Worm (Caenorhabditis elegans) whole organism, L3 larva: ENCODE measurements around the gene ZK666.4.

Experiments used
- R02D3.7 ChIP-seq: fragments of 150-350 bp; optimal IDR thresholded peaks from 2 replicates; lab custom pipeline; 2014; ENCODE audit warnings: missing biosample characterization, missing genetic modification characterization
- ZK546.5 ChIP-seq: sonication (generic microtip); optimal IDR thresholded peaks from 2 replicates; lab custom pipeline; 2017; ENCODE audit warnings: missing biosample characterization, missing genetic modification characterization
- ama-1 ChIP-seq: fragments of 150-350 bp; optimal IDR thresholded peaks from 2 replicates; lab custom pipeline; 2018
- ceh-28 ChIP-seq: fragments of 150-350 bp; optimal IDR thresholded peaks from 2 replicates; lab custom pipeline; 2014; ENCODE audit warnings: missing biosample characterization, missing genetic modification reagents, missing genetic modification characterization
- ceh-9 ChIP-seq: sonication (generic microtip); optimal IDR thresholded peaks from 2 replicates; lab custom pipeline; 2018; ENCODE audit warnings: missing biosample characterization, missing genetic modification characterization
- egl-5 ChIP-seq: fragments of 150-350 bp; optimal IDR thresholded peaks from 2 replicates; lab custom pipeline; 2017; ENCODE audit warnings: missing biosample characterization, missing genetic modification reagents, missing genetic modification characterization, inconsistent platforms
- fkh-2 ChIP-seq: fragments of 150-350 bp; optimal IDR thresholded peaks from 2 replicates; lab custom pipeline; 2014; ENCODE audit warnings: missing biosample characterization, missing genetic modification reagents, missing genetic modification characterization
- fos-1 ChIP-seq: fragments of 150-350 bp; optimal IDR thresholded peaks from 2 replicates; lab custom pipeline; 2014; ENCODE audit warnings: missing biosample characterization, missing genetic modification characterization
- mml-1 ChIP-seq: fragments of 150-350 bp; sonication (generic microtip); optimal IDR thresholded peaks from 3 replicates; lab custom pipeline; 2014; ENCODE audit warnings: missing biosample characterization, missing genetic modification characterization
- nhr-12 ChIP-seq: fragments of 150-350 bp; optimal IDR thresholded peaks from 2 replicates; lab custom pipeline; 2014; ENCODE audit warnings: missing biosample characterization, missing genetic modification characterization
- nhr-23 ChIP-seq: fragments of 150-350 bp; optimal IDR thresholded peaks from 2 replicates; lab custom pipeline; 2014; ENCODE audit warnings: missing biosample characterization, missing genetic modification reagents, missing genetic modification characterization
- nhr-25 ChIP-seq: sonication (generic microtip); optimal IDR thresholded peaks from 2 replicates; lab custom pipeline; 2017; ENCODE audit warnings: missing biosample characterization, missing genetic modification characterization
- nhr-67 ChIP-seq: fragments of 150-350 bp; optimal IDR thresholded peaks from 2 replicates; lab custom pipeline; 2014; ENCODE audit warnings: missing biosample characterization, missing genetic modification characterization
- pha-4 ChIP-seq: fragments of 150-350 bp; optimal IDR thresholded peaks from 2 replicates; lab custom pipeline; 2014; ENCODE audit warnings: missing biosample characterization, missing genetic modification reagents, missing genetic modification characterization
- skn-1 ChIP-seq: fragments of 150-350 bp; optimal IDR thresholded peaks from 2 replicates; lab custom pipeline; 2014; ENCODE audit warnings: missing biosample characterization, missing genetic modification characterization
- tbx-2 ChIP-seq: sonication (generic microtip); optimal IDR thresholded peaks from 2 replicates; lab custom pipeline; 2016; ENCODE audit warnings: mild to moderate bottlenecking, missing genetic modification characterization, missing compliant biosample characterization
- unc-62 ChIP-seq: fragments of 150-350 bp; sonication (generic microtip); optimal IDR thresholded peaks from 4 replicates; lab custom pipeline; 2014; ENCODE audit warnings: missing biosample characterization, missing genetic modification reagents, missing genetic modification characterization
- ztf-11 ChIP-seq: fragments of 150-350 bp; optimal IDR thresholded peaks from 2 replicates; lab custom pipeline; 2014; ENCODE audit warnings: missing biosample characterization, missing genetic modification characterization

ZK666.4 gene

DNA sequence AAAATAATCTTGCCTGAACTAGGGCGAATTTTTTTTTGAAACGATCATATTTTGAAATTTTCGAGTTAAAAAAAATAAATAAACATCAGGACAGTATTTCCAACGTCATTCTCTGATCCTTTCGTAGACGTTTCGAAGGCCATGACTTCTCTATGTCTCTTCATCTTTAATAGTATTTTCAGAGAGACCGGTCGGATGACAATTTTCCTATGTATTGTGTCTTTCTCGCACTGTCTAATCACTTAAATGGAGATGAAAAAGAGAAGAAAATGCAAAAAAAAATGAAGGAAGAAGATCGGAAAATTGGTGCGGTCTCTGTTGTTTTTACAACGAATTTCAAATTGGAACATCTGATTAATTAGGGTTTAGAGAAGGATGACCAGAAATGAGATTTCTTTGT is 48.1 kb downstream of the ZK666.4 start:
- TF ChIP-seq nhr-67: no peak
- TF ChIP-seq skn-1 (tag; lab: Kevin White, UChicago): no peak
- TF ChIP-seq fkh-2 (tag; lab: Kevin White, UChicago): no peak
- TF ChIP-seq nhr-12 (tag; lab: Kevin White, UChicago): no peak
- TF ChIP-seq ztf-11 (tag; lab: Kevin White, UChicago): no peak
- TF ChIP-seq nhr-23: peak; percentile 4
- TF ChIP-seq unc-62 (GFP tag; lab: Kevin White, UChicago): no peak
- TF ChIP-seq ceh-28: no peak
- TF ChIP-seq egl-5 (tag; lab: Kevin White, UChicago): no peak
- TF ChIP-seq fos-1: no peak
- TF ChIP-seq ZK546.5 (tag; lab: Kevin White, UChicago): no peak
- no peak for TF ChIP-seq ceh-9 (tag; lab: Kevin White, UChicago)
- TF ChIP-seq pha-4 (tag; lab: Kevin White, UChicago): no peak
- TF ChIP-seq R02D3.7: no peak
- no peak for TF ChIP-seq mml-1 (tag; lab: Kevin White, UChicago)
- no peak for TF ChIP-seq ama-1 (lab: Kevin White, UChicago)
- peak; percentile 28 for TF ChIP-seq nhr-25 (tag; lab: Kevin White, UChicago)
- no peak for TF ChIP-seq tbx-2 (tag; lab: Kevin White, UChicago)
